Fruit fly (Drosophila melanogaster) S2 (cell line): ENCODE measurements around the gene Uch.

ENCODE experiments used
- CG8478 ChIP-seq: fragments of >200 bp; optimal IDR thresholded peaks from 2 replicates; lab custom pipeline; 2018
- CTCF ChIP-seq, 2 experiments: fragments of >200 bp; optimal IDR thresholded peaks; 2 replicates each; lab custom pipeline; 2018

Gene Uch

dm6 chr2L:2185373-2185772, 28.6 kb downstream of the Uch start:
- TF ChIP-seq CG8478, result no peak
- no peak for TF ChIP-seq CTCF (optimal IDR thresholded peaks at IDR 0.05; lab: Kevin White, UChicago)

DNA sequence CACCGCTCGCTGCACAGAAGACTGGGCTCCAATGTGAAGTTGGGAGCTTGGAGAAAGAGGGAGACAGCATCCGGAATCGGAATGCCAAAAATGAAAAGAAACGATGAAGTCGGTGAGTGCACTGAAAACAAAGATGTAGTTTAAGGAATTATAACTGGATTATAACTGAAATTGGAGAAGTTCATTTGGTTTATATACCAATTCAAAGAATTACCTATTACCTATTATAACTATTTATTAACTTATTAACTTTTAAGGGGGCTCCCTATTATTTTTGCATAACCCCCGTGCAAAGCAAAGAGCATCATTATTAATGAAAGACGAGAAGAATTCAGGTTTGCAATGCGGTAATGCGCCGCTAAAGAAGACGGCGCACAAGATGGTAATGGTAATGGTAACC, 29.4 kb downstream of the Uch start:
- TF ChIP-seq CTCF (optimal IDR thresholded peaks at IDR 0.05; lab: Kevin White, UChicago), result no peak
- TF ChIP-seq CG8478, result no peak

DNA sequence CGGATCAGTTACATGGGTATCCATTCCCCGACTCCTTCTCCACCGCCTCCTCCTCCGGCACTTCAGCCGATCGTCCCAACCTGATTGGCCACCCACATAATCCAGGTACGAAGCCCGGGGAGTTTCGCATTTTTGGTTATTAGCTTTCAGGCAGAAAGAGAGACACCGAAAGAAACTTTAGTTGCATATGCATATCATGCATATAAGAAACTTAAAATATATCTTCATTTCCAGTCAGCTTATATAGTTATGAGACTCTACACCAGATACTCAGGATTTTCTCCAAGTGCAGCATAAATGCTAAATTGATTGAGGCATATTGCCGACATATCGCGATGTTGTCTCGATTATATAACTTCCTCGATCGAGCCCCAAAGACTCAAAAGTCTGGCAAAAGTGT, 29.9 kb downstream of the Uch start:
- TF ChIP-seq CTCF (optimal IDR thresholded peaks at IDR 0.05; lab: Kevin White, UChicago) (no peak), CG8478 (no peak)

DNA sequence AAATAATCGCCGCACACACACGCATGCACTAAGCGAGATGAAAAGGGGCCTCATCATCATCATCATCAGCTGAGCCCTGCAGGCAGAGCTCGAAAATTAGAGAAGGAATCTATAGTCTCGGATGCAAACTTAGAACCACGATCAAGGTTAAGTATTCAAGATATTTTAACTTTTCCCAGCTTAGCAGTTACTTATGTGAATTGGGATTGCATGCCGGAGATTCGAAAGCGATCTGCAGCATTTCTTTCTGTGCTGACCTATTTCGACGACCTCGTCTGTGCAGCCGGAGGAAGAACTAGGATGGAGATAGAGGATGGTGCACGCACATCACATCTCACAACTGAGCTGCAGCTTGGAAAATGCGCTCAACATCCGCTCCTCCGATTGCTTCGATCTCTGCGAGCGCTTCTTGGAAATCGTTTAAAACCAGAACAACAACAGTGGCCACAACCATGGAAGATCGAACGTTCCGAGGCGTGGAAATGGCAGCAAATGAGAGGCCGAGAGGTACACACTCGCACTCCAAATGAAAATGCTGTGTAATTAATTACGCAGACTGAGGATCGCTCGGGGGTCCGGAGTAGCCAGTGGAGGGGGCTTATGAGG, 31.2 kb downstream of the Uch start:
- TF ChIP-seq CG8478, result no peak
- TF ChIP-seq CTCF (optimal IDR thresholded peaks at IDR 0.05; lab: Kevin White, UChicago), result no peak

DNA sequence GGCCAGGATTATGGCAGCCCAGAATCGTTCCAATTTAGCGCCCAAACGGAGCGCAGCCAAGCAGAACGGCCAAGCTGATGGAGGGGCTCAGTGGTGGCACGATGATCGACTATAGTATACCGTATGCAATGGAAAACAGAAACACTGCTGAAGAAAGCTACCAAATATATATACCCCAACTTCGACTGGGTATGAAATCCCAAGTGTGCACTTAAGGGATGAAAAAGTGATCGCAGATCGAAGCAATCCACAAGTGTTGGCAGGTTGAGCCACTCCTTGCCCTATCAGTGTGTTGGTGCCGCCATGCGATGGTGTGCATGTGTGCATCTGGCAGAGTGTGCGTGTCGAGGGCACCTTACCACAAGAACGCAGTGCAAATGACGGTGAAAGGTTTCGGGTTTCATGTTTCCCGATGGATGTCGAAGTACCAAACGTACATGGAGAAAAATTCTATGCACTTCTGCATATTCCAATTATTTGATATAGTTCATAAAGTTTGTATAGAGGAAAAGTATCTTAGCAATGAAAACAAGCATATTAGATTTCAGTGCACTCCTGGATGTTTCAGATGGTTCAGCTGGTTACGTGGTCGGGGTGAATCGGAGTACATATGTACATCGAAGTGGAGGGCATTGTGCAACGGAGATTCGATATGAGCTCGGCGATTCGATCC, 31.9 kb downstream of the Uch start:
- TF ChIP-seq CG8478, result no peak
- TF ChIP-seq CTCF (optimal IDR thresholded peaks at IDR 0.05; lab: Kevin White, UChicago), result no peak

DNA sequence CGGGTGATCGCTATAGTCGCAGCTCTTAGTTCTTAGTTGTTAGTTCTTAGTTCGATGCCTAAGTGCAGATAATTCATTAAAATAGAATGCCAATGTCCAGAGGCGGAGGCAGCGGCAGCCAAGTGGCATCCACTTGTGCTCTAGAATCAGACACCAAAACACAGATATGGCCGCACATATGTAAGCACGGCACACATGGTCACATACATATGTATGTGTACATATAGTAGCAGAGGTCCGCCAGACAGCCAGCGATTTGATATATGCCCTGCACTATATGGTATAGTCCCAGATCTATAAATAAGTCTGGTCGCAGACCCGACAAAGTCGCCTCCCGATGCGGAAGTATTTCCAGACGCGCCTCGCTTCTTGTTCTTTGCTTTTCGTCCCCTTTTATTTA, 33.3 kb downstream of the Uch start:
- TF ChIP-seq CG8478 (no peak), CTCF (optimal IDR thresholded peaks at IDR 0.05; lab: Kevin White, UChicago) (no peak)

dm6 chr2L:2180120-2180539, 33.9 kb downstream of the Uch start:
- no peak for TF ChIP-seq CTCF (optimal IDR thresholded peaks at IDR 0.05; lab: Kevin White, UChicago)
- TF ChIP-seq CG8478, result no peak

DNA sequence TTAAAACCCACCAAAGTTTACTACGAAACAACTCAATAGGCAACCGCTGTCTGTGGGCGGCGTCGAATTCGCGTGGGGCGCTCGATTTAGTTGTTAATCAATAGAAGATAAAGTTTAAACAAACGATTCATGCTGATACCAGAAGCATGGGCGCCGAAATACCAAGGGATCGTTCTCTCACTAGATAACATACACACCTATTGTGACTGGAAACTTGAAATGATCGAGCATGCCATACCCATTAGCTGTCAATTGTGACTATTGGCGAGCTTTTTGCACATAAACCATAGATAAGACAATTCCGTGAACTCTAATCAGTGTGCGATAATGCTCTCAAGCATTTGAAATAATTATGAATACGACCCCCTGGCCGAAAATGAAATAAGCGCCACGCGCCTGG, 34.6 kb downstream of the Uch start:
- TF ChIP-seq CG8478 (no peak), CTCF (optimal IDR thresholded peaks at IDR 0.05; lab: Kevin White, UChicago) (no peak)

DNA sequence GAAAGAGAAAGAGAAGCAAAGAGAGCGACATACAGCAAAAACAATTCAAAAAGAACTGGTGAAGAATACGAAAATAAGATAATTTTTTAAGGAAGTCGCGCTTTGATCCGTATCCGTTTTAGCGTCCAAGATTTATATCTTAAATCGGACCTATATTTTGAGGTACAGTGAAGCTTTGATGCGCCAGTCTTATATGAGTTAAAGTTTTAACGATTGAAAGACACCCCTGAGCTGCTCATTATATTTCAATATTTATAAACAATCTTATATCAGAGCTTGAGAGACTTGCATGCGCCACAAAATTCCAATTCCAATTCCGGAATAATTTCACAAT, 35.2 kb downstream of the Uch start:
- TF ChIP-seq CG8478 (no peak), CTCF (optimal IDR thresholded peaks at IDR 0.05; lab: Kevin White, UChicago) (no peak)

DNA sequence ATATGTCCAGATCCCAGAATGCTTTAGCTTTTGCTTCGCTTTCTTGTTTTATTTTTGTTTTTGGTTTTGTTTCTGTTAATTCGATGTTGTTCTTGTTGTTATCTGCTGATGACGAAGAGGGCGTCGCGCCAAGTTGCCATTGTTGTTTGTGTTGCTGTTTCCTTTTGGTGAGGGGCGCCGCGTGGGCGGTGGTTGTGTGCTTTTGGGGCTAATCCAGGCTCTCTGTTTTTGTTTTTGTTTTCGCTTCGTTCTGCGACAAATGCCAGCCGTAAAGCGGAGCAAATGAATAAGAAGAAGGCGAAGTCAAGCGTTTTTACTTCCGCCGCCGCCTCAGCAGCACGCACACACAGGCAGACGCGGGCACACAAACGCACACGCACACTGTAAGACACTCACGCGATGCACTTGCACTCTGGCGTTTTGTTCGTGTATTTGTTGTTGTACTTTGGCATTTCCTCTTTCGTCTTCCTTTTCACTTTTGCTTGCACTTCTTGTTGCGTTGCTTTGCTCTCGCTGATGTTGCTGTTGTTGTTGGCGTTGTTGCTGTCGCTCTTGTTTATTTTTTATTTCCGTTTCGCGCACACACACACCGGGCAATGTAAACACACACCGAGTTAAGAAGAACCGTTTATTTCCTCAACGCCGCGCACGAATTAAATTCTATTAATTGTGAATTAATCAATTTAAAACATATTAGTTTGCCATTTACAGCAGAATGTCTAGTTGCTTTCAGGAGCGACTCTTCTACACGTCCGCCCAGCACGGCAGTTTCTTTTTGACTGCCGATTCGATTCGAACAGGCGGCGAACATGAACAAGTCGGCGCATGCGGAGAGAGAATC, 35.8 kb downstream of the Uch start, which contains the start of gene aop:
TSS of gene aop (minus strand) at position 786 of the 841 bp plus-strand sequence.
- TF ChIP-seq CTCF (optimal IDR thresholded peaks at IDR 0.05; lab: Kevin White, UChicago), result no peak
- TF ChIP-seq CG8478, result no peak

DNA sequence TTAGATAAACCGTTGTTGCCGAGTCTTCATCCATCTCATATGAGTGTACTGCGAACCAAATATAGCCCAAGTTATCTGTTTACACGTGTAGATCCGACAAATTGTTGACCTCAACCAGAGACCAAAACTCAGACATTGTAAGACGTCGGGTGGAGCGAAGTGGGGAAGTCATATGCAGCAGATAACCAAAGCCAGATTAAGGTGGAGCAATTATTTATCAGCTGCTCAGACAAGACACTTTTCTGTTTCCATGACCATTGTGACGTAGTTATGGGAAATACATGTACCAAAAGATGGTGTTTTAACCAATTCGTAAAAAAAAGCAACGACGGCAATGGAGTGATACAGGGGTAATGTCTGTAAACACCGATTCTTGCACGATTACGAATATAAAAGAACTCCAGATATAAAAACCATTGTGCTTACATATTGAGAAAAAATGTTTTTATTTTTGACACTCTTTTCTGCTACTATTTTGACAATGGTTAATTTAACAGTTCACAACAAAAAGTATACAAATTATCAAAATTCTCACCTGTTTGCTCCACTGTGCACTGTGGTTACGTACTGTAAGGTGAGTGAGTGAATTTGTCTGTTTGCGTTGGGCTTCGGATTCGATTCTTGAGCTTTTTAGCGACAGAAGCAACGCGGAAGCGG, 36.6 kb downstream of the Uch start:
- TF ChIP-seq CG8478 (no peak), CTCF (optimal IDR thresholded peaks at IDR 0.05; lab: Kevin White, UChicago) (no peak)

DNA sequence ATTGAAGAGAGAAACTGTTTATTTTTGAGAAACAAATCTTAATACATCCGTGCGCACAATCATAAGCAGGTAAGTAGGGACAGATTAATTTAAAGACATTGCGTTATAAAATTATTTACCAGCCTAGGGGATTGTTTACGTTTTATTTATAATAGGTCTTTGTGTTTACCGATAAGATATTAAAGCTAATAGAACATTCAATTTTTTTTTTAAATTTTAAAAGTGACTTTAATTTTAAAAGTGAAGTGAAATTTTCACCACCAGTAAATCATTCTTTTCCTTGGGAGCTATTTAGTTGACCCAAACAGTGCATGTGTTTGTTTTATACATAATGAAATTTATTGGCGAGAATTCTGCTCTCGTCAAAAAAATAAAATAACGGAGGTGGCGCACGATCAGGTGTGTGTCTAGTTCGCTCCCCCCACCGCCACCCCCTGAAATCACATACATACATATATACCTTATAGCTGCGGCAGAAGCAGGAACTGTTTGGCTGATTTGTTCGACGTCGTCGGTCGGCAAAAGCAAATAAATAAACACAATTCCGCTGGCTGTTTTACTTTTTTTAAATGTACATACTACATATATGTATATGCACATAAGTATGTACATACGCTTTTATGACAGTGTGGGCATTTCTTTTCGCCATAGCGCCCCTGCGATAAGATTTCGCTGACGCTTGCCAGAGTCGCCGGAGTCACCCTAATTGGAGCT, 37.9 kb downstream of the Uch start:
- no peak for TF ChIP-seq CTCF (optimal IDR thresholded peaks at IDR 0.05; lab: Kevin White, UChicago)
- no peak for TF ChIP-seq CG8478

DNA sequence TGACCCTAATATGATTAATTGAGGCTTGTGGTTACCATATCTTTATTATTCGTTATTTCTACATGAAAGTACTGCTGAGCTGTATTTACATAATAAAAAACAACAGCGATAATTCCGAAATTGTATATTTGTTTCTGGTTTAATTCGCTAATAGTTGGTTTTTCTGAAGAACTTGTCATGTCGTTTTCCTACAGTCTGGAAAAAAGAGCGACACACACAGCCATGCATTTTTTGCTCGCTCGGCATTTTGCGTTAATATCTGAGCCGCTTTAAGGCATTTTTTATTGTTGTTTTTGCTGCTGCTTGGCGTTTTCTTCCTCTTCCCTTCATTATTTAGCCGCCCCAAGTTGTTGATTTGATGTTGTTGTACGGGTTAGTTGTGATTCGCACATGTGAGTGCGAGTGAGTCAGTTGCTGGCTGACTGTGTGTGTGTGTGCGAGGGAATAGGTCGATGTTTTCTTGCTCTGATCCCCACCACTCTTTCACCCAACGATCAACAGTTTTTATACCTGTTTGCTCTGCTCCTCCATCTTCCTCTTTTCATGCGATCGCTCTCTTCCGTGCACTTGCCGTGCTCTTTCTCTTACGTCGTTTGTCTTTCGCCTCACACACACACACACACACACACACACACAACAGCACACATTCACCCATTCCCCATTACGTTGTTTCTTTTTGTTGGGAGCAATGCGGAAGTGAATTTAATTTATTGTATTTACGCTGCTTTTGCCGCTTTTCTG, 38.8 kb downstream of the Uch start:
- TF ChIP-seq CTCF (optimal IDR thresholded peaks at IDR 0.05; lab: Kevin White, UChicago) (no peak), CG8478 (no peak)

DNA sequence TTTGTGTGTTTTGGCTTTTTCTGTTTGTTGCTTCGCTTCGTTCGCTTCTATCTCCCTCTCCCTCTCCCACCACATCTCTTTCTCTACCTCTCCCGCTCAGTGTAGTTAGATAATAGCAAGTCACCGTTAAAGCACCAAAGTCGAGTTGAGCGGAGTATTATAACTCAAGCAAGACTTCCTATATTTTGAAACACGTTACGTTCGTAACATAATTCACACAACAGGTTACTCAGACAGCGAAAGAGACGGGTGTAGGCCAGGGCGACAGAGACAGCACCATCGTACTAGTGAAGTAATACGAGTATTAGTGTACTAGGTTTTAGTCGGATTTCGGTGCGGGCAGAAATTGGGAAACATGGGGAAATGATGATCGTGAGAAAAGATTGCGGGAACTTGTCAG, 40.4 kb downstream of the Uch start:
- TF ChIP-seq CG8478, result no peak
- no peak for TF ChIP-seq CTCF (optimal IDR thresholded peaks at IDR 0.05; lab: Kevin White, UChicago)
